Worm (Caenorhabditis elegans): ENCODE measurements around the gene R02F2.4.

DNA sequence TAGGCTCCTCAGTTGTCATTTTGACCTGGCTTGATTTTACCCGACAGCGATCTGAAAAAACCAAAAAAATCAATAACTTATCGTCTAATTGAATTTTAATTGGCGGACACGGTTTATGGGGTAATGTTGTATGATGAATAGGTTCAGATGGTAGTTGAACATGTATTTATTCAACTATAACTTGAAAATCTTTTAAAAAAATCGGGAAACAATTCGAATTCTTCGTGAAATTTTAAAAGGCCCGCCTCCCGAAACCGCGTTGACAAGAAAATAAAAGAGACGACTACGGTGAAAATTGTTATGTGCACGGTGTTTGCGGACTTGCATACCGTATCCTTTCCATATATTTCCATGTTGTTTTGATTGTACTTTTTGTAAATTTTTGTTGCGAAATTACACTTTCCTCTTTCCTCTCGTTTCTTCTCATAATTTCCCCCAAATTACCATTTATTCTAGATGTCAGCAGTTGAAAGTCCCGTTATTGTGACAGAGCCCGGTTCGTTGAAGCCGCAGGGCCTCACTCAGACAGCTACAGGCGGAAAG, 41.3 kb upstream of the R02F2.4 start, which contains the start of the genes T24G10.2 and disl-2:
- TF ChIP-seq ceh-6 (GFP tag; optimal IDR thresholded peaks at IDR 0.05): no peak
- TF ChIP-seq ceh-24 (tag; optimal IDR thresholded peaks at IDR 0.05): no peak
- TF ChIP-seq fkh-10 (GFP tag; optimal IDR thresholded peaks at IDR 0.05): no peak
- TF ChIP-seq elt-2 (tag; optimal IDR thresholded peaks at IDR 0.05): no peak
